Worm (Caenorhabditis elegans) whole organism, young adult: ENCODE results near the gene ZC178.2.

Source experiments
- F22D6.2 ChIP-seq: sonication (generic microtip); optimal IDR thresholded peaks from 2 replicates; lab custom pipeline; 2016; ENCODE audit warnings: mild to moderate bottlenecking, missing genetic modification characterization, missing compliant biosample characterization
- ama-1 ChIP-seq, 3 experiments: fragments of 150-350 bp in 1 of 3; sonication (generic microtip) in 2 of 3; optimal IDR thresholded peaks; 2 replicates each; lab custom pipeline; 2014 to 2018; ENCODE audit warnings: missing biosample characterization in 2 of 3, missing genetic modification characterization in 2 of 3, missing genetic modification reagents in 2 of 3
- hmg-20 ChIP-seq: fragments of 200-800 bp; sonication (Bioruptor generic); IDR thresholded peaks from 2 replicates; pipeline ENCODE4 v1.3.6; 2022; ENCODE audit warnings: missing genetic modification reagents, missing genetic modification characterization, missing compliant biosample characterization
- lin-35 ChIP-seq, 3 experiments: fragments of 150-350 bp in 2 of 3; sonication (generic microtip) in 1 of 3; optimal IDR thresholded peaks; 2 replicates each; lab custom pipeline; 2014 to 2018; ENCODE audit warnings: missing biosample characterization in 3 of 3, missing genetic modification characterization in 3 of 3, missing genetic modification reagents in 3 of 3
- snpc-4 ChIP-seq, 5 experiments: fragments of 150-350 bp in 1 of 5; sonication (generic microtip) in 4 of 5; optimal IDR thresholded peaks; 2 replicates each; lab custom pipeline; 2014 to 2018; ENCODE audit warnings: missing genetic modification characterization in 5 of 5, missing biosample characterization in 3 of 5, antibody characterized with exemption in 2 of 5, mild to moderate bottlenecking in 2 of 5, missing compliant biosample characterization in 2 of 5, missing genotype in 2 of 5, moderate library complexity in 2 of 5, missing genetic modification reagents in 1 of 5
- xnd-1 ChIP-seq: sonication (generic microtip); optimal IDR thresholded peaks from 2 replicates; lab custom pipeline; 2016; ENCODE audit warnings: missing genotype, missing genetic modification reagents, missing genetic modification characterization, missing compliant biosample characterization

DNA sequence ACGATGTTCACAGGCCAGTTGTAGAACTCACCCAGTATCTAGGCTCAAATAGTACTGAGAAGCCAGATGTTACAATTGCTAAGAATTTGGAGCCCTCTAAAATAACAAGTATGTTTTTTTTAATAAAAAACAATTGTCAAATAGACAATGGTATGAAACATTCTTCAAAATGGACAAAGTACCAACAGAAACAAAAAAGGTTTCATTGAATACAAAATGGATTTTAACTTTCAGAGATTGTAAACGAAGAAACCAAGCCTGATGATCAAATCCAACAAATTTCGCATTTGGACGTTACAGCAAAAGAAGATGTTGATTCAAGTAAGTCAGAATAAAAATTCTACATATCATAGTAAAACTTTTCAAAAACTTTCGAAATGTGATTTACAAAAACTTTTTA, 15.3 kb upstream of the ZC178.2 start, which contains the start of gene ZC196.9:
- TF ChIP-seq hmg-20 (GFP tag; lab: Robert Waterston, UW): no peak
- TF ChIP-seq ama-1 (optimal IDR thresholded peaks at IDR 0.05; lab: Kevin White, UChicago): no peak
- TF ChIP-seq ama-1 (GFP tag; optimal IDR thresholded peaks at IDR 0.05; lab: Kevin White, UChicago): no peak
- TF ChIP-seq snpc-4 (GFP tag; optimal IDR thresholded peaks at IDR 0.05; lab: Kevin White, UChicago): no peak
- no peak for TF ChIP-seq snpc-4 (tag; optimal IDR thresholded peaks at IDR 0.05; lab: Kevin White, UChicago)
- TF ChIP-seq xnd-1 (tag; lab: Kevin White, UChicago): no peak
- no peak for TF ChIP-seq F22D6.2
- no peak for TF ChIP-seq lin-35 (GFP tag; optimal IDR thresholded peaks at IDR 0.05; lab: Kevin White, UChicago)
